Worm (Caenorhabditis elegans) whole organism, L2 larva: ENCODE data around the gene C18A11.1.

ENCODE experiments used
- aly-2 ChIP-seq: fragments of 150-350 bp; optimal IDR thresholded peaks from 2 replicates; lab custom pipeline; 2014; ENCODE audit warnings: missing biosample characterization, missing genetic modification characterization
- ceh-82 ChIP-seq: fragments of 150-350 bp; optimal IDR thresholded peaks from 2 replicates; lab custom pipeline; 2014; ENCODE audit warnings: missing biosample characterization, missing genetic modification characterization
- lsy-2 ChIP-seq, 2 experiments: fragments of 150-350 bp in 1 of 2; sonication (generic microtip) in 1 of 2; optimal IDR thresholded peaks; 2 replicates each; lab custom pipeline; 2014 to 2017; ENCODE audit warnings: missing biosample characterization in 2 of 2, missing genetic modification characterization in 2 of 2
- nhr-23 ChIP-seq: fragments of 150-350 bp; optimal IDR thresholded peaks from 2 replicates; lab custom pipeline; 2014; ENCODE audit warnings: missing biosample characterization, missing genetic modification reagents, missing genetic modification characterization
- zag-1 ChIP-seq: fragments of 150-350 bp; optimal IDR thresholded peaks from 2 replicates; lab custom pipeline; 2014; ENCODE audit warnings: missing biosample characterization, missing genetic modification characterization

- TF ChIP-seq ceh-82 (tag; lab: Kevin White, UChicago) (peak; percentile 97), aly-2 (tag; lab: Kevin White, UChicago) (no peak), nhr-23 (tag; lab: Kevin White, UChicago) (peak; percentile 20), zag-1 (tag; lab: Kevin White, UChicago) (peak; percentile 99), lsy-2 (tag; optimal IDR thresholded peaks at IDR 0.05; lab: Kevin White, UChicago) (peak; percentile 95 to 97)
Observed at ce11 chrX:8036219-8036883, 32.8 kb upstream of the C18A11.1 start.
